Fruit fly (Drosophila melanogaster) whole organism, wandering third instar larva: ENCODE results near the gene CG42233.

Experiments used
- CG9705 ChIP-seq: fragments of 200-800 bp; sonication (Bioruptor generic); optimal IDR thresholded peaks from 2 replicates; lab custom pipeline; 2018; ENCODE audit warnings: missing biosample characterization, mild to moderate bottlenecking, missing genetic modification characterization
- Hr83 ChIP-seq: fragments of 200-300 bp; sonication (Bioruptor generic); optimal IDR thresholded peaks from 2 replicates; lab custom pipeline; 2016; ENCODE audit warnings: missing biosample characterization, mild to moderate bottlenecking, missing genetic modification characterization, moderate library complexity; ENCODE audit not compliant: poor library complexity, severe bottlenecking
- dl ChIP-seq, 2 experiments: fragments of 175-275, 200-275 bp in 1 of 2; fragments of 200-275 bp in 1 of 2; sonication (Bioruptor generic); optimal IDR thresholded peaks; lab custom pipeline; 2018; ENCODE audit warnings: mild to moderate bottlenecking in 2 of 2, missing biosample characterization in 2 of 2, missing genetic modification characterization in 2 of 2, moderate library complexity in 2 of 2; ENCODE audit not compliant: partially characterized antibody in 2 of 2, insufficient read depth in 1 of 2
- jim ChIP-seq: fragments of 175-275, 200-325 bp; sonication (Bioruptor generic); optimal IDR thresholded peaks from 2 replicates; lab custom pipeline; 2016; ENCODE audit warnings: missing biosample characterization, mild to moderate bottlenecking, missing genetic modification characterization
- psq ChIP-seq: fragments of 200-800 bp; sonication (Bioruptor generic); optimal IDR thresholded peaks from 3 replicates; lab custom pipeline; 2017; ENCODE audit warnings: missing biosample characterization, mild to moderate bottlenecking, missing genetic modification characterization, moderate library complexity
- usp ChIP-seq: fragments of >200 bp; optimal IDR thresholded peaks from 2 replicates; lab custom pipeline; 2017; ENCODE audit warnings: missing biosample characterization, missing genetic modification characterization

DNA sequence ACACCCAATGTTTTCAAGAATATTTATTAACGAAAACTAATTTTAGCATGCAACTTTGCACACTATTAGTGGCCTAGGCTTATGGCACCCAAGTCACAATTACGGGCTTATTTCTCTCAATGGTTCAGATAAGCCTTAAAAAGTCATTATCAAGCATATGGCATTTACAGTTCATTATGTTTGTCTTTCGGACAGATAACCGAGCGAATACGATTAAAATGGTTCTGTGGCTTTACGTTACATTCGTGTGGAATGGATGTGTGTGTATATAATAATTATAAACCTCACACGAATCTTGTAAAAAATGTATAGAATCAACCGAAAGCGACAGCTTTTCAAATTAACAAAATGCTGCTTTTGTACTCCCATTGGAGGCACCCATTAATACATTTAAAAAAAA, 3.5 kb upstream of the CG42233 start:
- TF ChIP-seq dl (GFP tag; optimal IDR thresholded peaks at IDR 0.05; lab: Kevin White, UChicago; ENCODE audit: insufficient read depth in 1 of 2, partially characterized antibody in 2 of 2) (no peak), Hr83 (GFP tag; lab: Kevin White, UChicago) (no peak), jim (GFP tag; lab: Kevin White, UChicago) (no peak), usp (GFP tag; lab: Kevin White, UChicago) (no peak), CG9705 (no peak), psq (no peak)
